Worm (Caenorhabditis elegans): ENCODE measurements around the gene F59A6.11.

Gene F59A6.11

ce11 chrII:5016977-5017585 is 18.5 kb upstream of the F59A6.11 start (continued):
- TF ChIP-seq nhr-67 (tag; optimal IDR thresholded peaks at IDR 0.05), result no peak

ce11 chrII:5016144-5016543 is 17.6 kb upstream of the F59A6.11 start:
- TF ChIP-seq unc-62 (GFP tag; optimal IDR thresholded peaks at IDR 0.05), result no peak
- no peak for TF ChIP-seq ZK546.5 (tag; optimal IDR thresholded peaks at IDR 0.05)

ce11 chrII:5014399-5014798 is 15.8 kb upstream of the F59A6.11 start, which contains the start of gene F59A6.2:
Gene F59A6.2, plus strand, starts transcription at chrII:5014699.
- TF ChIP-seq egl-5 (tag; optimal IDR thresholded peaks at IDR 0.05) (no peak), nhr-11 (tag; optimal IDR thresholded peaks at IDR 0.05) (no peak), nfya-1 (tag; optimal IDR thresholded peaks at IDR 0.05; ENCODE audit: insufficient read depth) (no peak), ztf-4 (tag; optimal IDR thresholded peaks at IDR 0.05) (no peak), lin-39 (tag; optimal IDR thresholded peaks at IDR 0.05) (no peak), elt-1 (tag; optimal IDR thresholded peaks at IDR 0.05) (no peak)

ce11 chrII:5011978-5012377 is 13.4 kb upstream of the F59A6.11 start, which contains the start of gene F59A6.12:
Gene F59A6.12, minus strand, starts transcription at chrII:5012078.
- TF ChIP-seq daf-12 (tag; optimal IDR thresholded peaks at IDR 0.05) (no peak), nhr-25 (tag; optimal IDR thresholded peaks at IDR 0.05) (no peak), ztf-11 (tag; optimal IDR thresholded peaks at IDR 0.05) (no peak), skn-1 (tag; optimal IDR thresholded peaks at IDR 0.05) (no peak), fkh-2 (tag; optimal IDR thresholded peaks at IDR 0.05) (no peak), fkh-10 (GFP tag; optimal IDR thresholded peaks at IDR 0.05) (no peak), nhr-67 (tag; optimal IDR thresholded peaks at IDR 0.05) (no peak), pha-4 (tag; optimal IDR thresholded peaks at IDR 0.05) (no peak), unc-62 (GFP tag; optimal IDR thresholded peaks at IDR 0.05) (no peak), R02D3.7 (tag; optimal IDR thresholded peaks at IDR 0.05) (no peak), snpc-4 (tag; optimal IDR thresholded peaks at IDR 0.05) (no peak), pqm-1 (tag; optimal IDR thresholded peaks at IDR 0.05) (no peak)

ce11 chrII:5008033-5008432 is 9.5 kb upstream of the F59A6.11 start, which contains the start of gene F59A6.3:
Gene F59A6.3, plus strand, starts transcription at chrII:5008333.
- TF ChIP-seq lin-39 (tag; optimal IDR thresholded peaks at IDR 0.05) (no peak), nhr-43 (tag; optimal IDR thresholded peaks at IDR 0.05; ENCODE audit: poor library complexity, severe bottlenecking) (no peak)

ce11 chrII:5004781-5005180 is 6.2 kb upstream of the F59A6.11 start, which contains the start of gene F59A6.4:
Gene F59A6.4, plus strand, starts transcription at chrII:5005081.
- TF ChIP-seq mdl-1 (tag; optimal IDR thresholded peaks at IDR 0.05), result no peak
- no peak for TF ChIP-seq fkh-2 (tag; optimal IDR thresholded peaks at IDR 0.05)
- TF ChIP-seq nhr-43 (tag; optimal IDR thresholded peaks at IDR 0.05; ENCODE audit: poor library complexity, severe bottlenecking), result no peak
- no peak for TF ChIP-seq lin-15B (tag; optimal IDR thresholded peaks at IDR 0.05)
- no peak for TF ChIP-seq snpc-4 (tag; optimal IDR thresholded peaks at IDR 0.05)
- TF ChIP-seq mml-1 (tag; optimal IDR thresholded peaks at IDR 0.05), result no peak
- no peak for TF ChIP-seq pha-4 (tag; optimal IDR thresholded peaks at IDR 0.05)
- TF ChIP-seq zag-1 (tag; optimal IDR thresholded peaks at IDR 0.05), result no peak
- TF ChIP-seq nhr-28 (tag; optimal IDR thresholded peaks at IDR 0.05), result no peak
- TF ChIP-seq skn-1 (tag; optimal IDR thresholded peaks at IDR 0.05), result no peak
- no peak for TF ChIP-seq ztf-11 (tag; optimal IDR thresholded peaks at IDR 0.05)
- no peak for TF ChIP-seq ZK546.5 (tag; optimal IDR thresholded peaks at IDR 0.05)

ce11 chrII:5003660-5004059 is 5.1 kb upstream of the F59A6.11 start, which contains the start of gene F59A6.10:
Gene F59A6.10, plus strand, starts transcription at chrII:5003960.
- TF ChIP-seq nhr-23 (tag; optimal IDR thresholded peaks at IDR 0.05) (no peak), sea-2 (GFP tag; optimal IDR thresholded peaks at IDR 0.05) (no peak), ceh-82 (tag; optimal IDR thresholded peaks at IDR 0.05) (no peak)

ce11 chrII:5001866-5002265 is 3.3 kb upstream of the F59A6.11 start:
- TF ChIP-seq nhr-67 (tag; optimal IDR thresholded peaks at IDR 0.05) (no peak), zag-1 (tag; optimal IDR thresholded peaks at IDR 0.05) (no peak), fos-1 (tag; optimal IDR thresholded peaks at IDR 0.05) (no peak), aly-2 (tag; optimal IDR thresholded peaks at IDR 0.05) (no peak), elt-1 (tag; optimal IDR thresholded peaks at IDR 0.05) (no peak), ztf-4 (tag; optimal IDR thresholded peaks at IDR 0.05) (no peak), jun-1 (tag; optimal IDR thresholded peaks at IDR 0.05) (no peak), sea-2 (GFP tag; optimal IDR thresholded peaks at IDR 0.05) (no peak), nfya-1 (tag; optimal IDR thresholded peaks at IDR 0.05; ENCODE audit: insufficient read depth) (no peak), lin-39 (tag; optimal IDR thresholded peaks at IDR 0.05) (no peak), ceh-9 (tag; optimal IDR thresholded peaks at IDR 0.05) (no peak), nhr-25 (tag; optimal IDR thresholded peaks at IDR 0.05) (no peak), daf-12 (tag; optimal IDR thresholded peaks at IDR 0.05) (no peak), ama-1 (optimal IDR thresholded peaks at IDR 0.05) (no peak), tbx-2 (tag; optimal IDR thresholded peaks at IDR 0.05) (no peak), nhr-76 (tag; optimal IDR thresholded peaks at IDR 0.05) (no peak), ztf-11 (tag; optimal IDR thresholded peaks at IDR 0.05) (no peak)

Data from whole organism, L3 larva.